Worm (Caenorhabditis elegans): ENCODE data around the gene rin-1.
"Not testable (repeated sequence)": the region's sequence is repeated elsewhere in the genome, so short reads cannot be mapped to it uniquely, and the experiment has no call there.

Gene rin-1

DNA sequence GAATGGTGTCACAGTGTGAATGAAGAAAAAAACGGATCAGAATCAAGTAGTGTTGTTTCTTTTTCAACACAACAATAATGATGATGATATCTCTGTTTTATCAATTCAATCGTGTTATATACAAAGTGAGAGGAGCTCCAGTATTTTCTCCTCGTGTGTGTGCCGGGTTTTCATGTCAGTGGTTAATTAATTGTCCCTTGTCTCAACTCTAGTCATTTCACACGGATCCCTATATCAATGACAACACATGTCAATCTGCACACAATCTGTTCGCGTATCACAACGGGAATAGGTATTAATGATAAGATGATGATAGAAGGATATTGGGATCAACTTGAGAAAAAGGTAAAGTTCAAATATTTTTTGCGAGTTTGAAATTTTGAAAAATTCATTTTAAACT, 15.0 kb downstream of the rin-1 start:
- TF ChIP-seq W03F9.2 (tag; optimal IDR thresholded peaks at IDR 0.05) (no peak), dao-5 (tag; optimal IDR thresholded peaks at IDR 0.05) (no peak), him-1 (tag; optimal IDR thresholded peaks at IDR 0.05) (no peak)

DNA sequence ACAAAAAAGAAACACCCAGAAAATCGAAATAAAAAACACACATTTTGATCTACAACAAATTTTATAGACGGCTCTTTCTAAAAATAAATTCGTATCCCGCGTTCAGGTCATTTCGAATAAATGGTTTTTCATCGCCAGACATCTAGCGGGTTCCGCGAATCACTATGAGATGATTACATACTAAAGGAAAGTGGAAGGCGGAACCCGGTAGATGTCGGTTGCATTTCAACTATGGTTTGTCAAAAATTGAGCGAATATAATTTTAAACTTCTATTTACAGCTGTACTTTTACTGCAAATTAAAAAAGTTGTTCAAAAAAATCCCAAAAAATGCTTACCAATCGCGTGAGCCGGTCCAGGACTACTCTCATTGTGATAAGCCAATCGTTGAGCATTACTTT, 17.5 kb downstream of the rin-1 start:
- TF ChIP-seq him-1 (tag; optimal IDR thresholded peaks at IDR 0.05) (no peak), W03F9.2 (tag; optimal IDR thresholded peaks at IDR 0.05) (no peak), dao-5 (tag; optimal IDR thresholded peaks at IDR 0.05) (no peak)

DNA sequence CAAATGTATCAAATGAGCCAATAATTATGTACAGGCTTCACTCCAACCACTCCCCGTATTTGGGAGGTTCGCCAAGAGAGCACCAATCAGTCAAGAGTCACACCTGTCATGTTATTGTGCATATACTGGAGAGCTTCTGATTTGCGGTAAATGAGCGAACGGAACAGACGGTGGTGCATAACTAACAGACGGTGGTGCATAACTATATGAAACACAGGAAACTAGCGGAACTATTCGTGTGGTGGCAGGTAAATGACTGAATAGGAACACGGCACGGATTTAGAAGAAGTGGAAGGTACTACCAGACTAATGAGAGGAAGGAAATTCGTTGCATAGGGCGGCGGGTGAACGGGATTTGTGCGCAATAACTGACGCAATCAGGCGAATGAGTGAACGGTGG, 22.4 kb downstream of the rin-1 start:
- TF ChIP-seq W03F9.2 (tag; optimal IDR thresholded peaks at IDR 0.05) (no peak), him-1 (tag; optimal IDR thresholded peaks at IDR 0.05) (no peak), dao-5 (tag; optimal IDR thresholded peaks at IDR 0.05) (no peak)

DNA sequence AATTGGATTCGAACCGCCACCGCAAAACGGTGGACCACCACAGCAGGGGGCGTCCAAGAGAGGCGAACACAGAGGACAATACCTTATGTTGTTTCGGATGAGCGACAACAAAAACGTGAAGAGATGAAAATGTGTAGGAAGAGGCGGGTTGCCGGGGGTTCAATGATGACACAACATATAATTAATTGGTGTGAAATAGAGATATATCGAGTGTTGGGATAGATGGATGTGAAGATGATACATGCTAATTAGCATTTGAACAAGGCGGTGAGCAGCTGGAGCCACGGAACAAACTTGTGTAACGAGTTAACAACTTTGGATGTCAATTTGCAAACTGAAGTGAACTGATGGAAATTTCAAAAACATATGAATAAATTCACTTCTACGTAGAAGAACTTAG, 23.1 kb downstream of the rin-1 start:
- no peak for TF ChIP-seq W03F9.2 (tag; optimal IDR thresholded peaks at IDR 0.05)
- TF ChIP-seq dao-5 (tag; optimal IDR thresholded peaks at IDR 0.05), result no peak
- no peak for TF ChIP-seq him-1 (tag; optimal IDR thresholded peaks at IDR 0.05)

DNA sequence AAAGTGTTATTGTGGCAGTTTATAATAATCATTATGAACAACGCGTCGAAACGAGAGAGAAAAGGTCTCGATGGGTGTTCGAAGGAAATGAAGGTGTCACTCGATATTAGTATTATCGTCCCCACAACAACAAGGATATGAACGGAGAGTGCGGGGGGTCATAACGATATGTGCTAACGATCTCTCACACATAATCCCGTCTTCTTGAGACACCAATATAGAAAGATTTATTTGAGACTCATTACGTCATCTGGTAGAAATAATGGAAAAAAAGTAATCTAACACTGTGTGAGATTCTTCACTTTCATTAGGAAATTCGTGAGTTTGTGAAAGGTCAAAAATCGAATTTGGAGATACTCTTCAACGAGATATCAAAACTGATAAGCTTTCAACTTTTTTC, 23.7 kb downstream of the rin-1 start:
- TF ChIP-seq W03F9.2 (tag; optimal IDR thresholded peaks at IDR 0.05) (no peak), him-1 (tag; optimal IDR thresholded peaks at IDR 0.05) (no peak), dao-5 (tag; optimal IDR thresholded peaks at IDR 0.05) (no peak)

DNA sequence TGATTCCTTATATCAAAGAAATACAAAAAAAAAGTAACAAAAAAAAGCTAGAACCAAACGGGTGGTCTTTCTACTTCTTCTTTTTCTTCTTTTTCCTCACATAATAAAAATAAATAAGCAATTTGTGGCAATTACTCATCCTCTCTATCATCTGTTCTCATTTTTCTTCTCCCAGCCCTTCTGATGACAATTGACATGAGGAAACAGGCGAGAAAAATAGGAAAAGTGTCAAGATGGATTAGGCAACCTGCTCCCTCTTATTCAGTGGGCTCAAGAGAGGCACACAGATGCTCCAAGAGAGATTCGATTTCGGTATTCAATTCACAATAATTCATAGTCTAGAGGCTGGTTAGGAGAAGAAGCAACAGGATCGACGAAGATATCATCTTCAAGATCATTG, 24.6 kb downstream of the rin-1 start:
- TF ChIP-seq him-1 (tag; optimal IDR thresholded peaks at IDR 0.05), result no peak
- no peak for TF ChIP-seq W03F9.2 (tag; optimal IDR thresholded peaks at IDR 0.05)
- no peak for TF ChIP-seq dao-5 (tag; optimal IDR thresholded peaks at IDR 0.05)

DNA sequence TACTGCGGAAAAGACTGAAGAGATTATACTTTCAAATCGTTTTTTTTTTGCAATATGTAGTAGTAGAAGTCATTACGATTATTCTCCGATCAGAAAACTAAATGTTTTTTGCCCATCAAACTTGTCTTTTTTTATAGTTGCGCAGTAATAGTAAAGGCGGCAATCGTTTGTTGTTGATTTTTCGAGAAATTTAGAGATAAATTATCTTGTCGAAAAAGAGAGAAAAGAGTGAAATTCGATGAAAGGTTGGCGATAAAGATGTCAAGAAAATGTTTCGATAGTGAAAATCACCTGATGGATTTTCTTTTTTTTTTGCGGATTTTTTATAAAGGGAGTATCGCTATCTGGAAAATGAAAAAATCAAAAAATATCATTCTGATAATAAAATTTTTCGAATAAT, 26.9 kb downstream of the rin-1 start:
- no peak for TF ChIP-seq dao-5 (tag; optimal IDR thresholded peaks at IDR 0.05)
- TF ChIP-seq him-1 (tag; optimal IDR thresholded peaks at IDR 0.05), result no peak
- TF ChIP-seq W03F9.2 (tag; optimal IDR thresholded peaks at IDR 0.05), result no peak

DNA sequence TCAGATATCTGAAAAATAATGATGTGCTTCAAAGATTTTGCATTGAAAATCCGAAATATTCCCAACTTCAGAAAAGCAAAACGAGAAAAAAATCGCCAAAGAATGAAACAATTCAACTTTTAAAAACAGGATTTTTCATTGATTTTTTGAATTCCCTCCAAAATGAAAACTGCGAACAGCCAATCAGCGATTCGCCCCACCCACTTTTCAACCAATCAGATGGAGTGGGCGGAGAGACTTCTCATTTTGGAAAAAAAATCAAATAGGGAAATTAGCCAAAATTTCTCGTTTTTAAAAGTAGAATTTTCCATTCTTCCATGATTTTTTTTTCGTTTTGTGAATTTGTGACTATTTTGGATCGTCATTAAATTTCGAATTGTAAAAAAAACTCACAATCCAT, 30.6 kb downstream of the rin-1 start:
- TF ChIP-seq W03F9.2 (tag; optimal IDR thresholded peaks at IDR 0.05), result no peak
- TF ChIP-seq dao-5 (tag; optimal IDR thresholded peaks at IDR 0.05), result no peak
- no peak for TF ChIP-seq him-1 (tag; optimal IDR thresholded peaks at IDR 0.05)

DNA sequence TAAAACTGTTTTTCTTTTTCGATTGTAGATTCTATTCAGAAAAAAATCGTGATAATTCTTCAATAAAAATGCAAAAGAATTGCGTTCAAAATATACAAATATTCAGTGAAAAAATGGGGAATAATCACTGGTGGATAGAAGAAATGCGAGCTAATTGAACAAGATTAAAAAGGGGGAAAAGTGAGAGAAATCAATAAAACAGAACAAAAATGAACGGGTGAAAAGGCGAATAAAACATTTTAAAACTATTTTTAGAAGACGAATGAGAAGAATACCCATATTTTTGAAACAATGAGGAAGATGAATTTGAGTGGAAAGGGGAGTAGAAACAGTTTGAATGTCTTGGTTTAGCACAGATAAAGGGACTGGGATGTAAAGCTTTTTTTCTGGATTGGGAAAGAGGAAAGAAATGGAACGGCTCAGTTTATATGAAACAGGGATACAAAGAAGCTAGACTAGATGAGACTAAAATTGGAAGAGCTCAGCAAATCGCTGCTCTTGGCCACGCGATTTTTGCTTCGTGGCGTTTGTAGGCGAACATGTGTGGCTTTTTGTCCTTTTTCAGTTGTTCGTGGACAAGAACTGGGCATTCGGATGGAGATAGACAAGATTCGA, 31.1 kb downstream of the rin-1 start, which contains the start of gene Y50E8A.12:
TSS of gene Y50E8A.12 (minus strand) at position 51 of the 615 bp plus-strand sequence.
- TF ChIP-seq W03F9.2 (tag; optimal IDR thresholded peaks at IDR 0.05), result no peak
- no peak for TF ChIP-seq dao-5 (tag; optimal IDR thresholded peaks at IDR 0.05)
- no peak for TF ChIP-seq him-1 (tag; optimal IDR thresholded peaks at IDR 0.05)

DNA sequence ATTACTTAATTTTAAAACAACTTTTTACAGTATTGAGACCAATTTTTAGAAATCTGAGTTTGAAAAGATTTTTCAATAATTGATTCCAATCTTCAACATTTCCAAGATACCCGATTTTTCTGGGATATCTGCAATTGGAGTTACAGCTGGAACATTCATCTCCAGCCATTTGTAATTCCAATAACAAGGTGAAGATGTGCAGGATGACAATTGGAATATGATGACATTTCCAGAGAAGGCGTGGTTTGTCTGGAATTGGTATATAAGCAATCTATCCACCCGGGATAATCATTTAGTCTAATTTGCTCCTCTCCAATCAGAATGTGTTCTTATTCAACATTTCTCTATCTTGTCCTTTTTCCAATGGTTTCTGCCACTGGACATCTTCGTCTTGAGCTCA, 34.3 kb downstream of the rin-1 start, which contains the start of gene Y50E8A.11:
TSS of gene Y50E8A.11 (plus strand) at position 301 of the 400 bp plus-strand sequence.
- TF ChIP-seq him-1 (tag; optimal IDR thresholded peaks at IDR 0.05), result no peak
- no peak for TF ChIP-seq W03F9.2 (tag; optimal IDR thresholded peaks at IDR 0.05)
- TF ChIP-seq dao-5 (tag; optimal IDR thresholded peaks at IDR 0.05), result no peak

DNA sequence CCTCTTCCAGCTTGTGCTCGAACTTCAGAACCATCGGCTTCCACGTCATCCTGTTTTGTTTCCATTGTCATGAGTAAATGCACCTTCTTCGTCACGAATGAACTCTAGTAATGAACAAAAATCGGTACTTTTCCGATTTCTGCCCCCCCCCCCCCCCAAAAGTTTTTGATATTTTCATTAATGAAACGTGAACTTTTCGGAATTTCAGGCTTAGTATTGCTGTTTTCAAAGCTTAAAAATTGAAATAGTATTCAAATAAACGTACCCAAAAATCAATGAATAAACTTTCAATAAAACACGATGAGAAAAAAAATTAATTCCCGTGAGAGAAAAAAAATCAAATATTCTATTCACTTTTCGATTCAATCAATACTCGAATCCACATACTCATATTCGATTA, 35.8 kb downstream of the rin-1 start, which contains the start of the genes scrm-7 and Y50E8A.10:
TSS of gene scrm-7 (minus strand) at position 101 of the 400 bp plus-strand sequence.
TSS of gene Y50E8A.10 (plus strand) at position 353 of the 400 bp plus-strand sequence.
- no peak for TF ChIP-seq dao-5 (tag; optimal IDR thresholded peaks at IDR 0.05)
- TF ChIP-seq him-1 (tag; optimal IDR thresholded peaks at IDR 0.05), result no peak
- TF ChIP-seq W03F9.2 (tag; optimal IDR thresholded peaks at IDR 0.05), result no peak

DNA sequence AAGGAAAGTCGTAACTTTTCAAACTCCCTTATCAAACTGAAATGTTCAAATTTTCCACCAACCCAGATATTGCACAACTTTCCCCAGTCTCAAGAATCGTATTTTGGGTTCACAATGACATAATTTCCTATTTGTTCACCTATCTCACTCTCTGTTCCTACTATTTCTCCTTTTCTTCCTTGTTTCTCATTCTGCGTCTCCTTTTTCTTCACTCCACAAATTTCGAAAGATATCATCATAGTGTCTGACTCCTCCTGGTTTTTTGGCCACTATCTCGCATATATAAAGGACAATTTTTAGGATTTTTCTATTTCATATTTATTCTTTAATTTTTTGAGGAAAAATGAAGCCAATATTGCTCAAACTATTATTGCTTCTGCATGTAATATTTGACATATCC, 42.4 kb downstream of the rin-1 start, which contains the start of gene haf-7:
TSS of gene haf-7 (plus strand) at position 211 of the 400 bp plus-strand sequence.
- TF ChIP-seq dao-5 (tag; optimal IDR thresholded peaks at IDR 0.05), result no peak
- TF ChIP-seq W03F9.2 (tag; optimal IDR thresholded peaks at IDR 0.05), result no peak
- TF ChIP-seq him-1 (tag; optimal IDR thresholded peaks at IDR 0.05), result no peak

DNA sequence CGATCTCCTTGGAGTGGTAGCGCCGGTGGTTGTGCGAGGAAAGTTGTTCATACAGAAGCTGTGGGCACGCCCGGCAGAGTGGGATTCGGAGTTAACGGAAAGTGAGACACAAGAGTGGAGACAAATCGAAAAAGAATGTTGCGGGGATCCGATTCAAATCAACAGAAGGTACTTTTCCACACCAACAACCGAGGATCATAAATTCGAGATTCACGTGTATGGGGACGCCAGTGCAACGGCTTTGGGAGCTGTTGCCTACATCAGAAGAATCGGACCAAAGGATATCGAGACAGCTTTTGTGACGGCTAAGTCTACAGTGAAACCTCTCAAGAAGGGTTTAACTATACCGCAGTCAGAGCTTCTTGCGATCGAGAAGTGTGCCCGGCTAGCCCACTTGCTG, 51.8 kb downstream of the rin-1 start:
- TF ChIP-seq dao-5 (tag; optimal IDR thresholded peaks at IDR 0.05) (no peak), W03F9.2 (tag; optimal IDR thresholded peaks at IDR 0.05) (no peak), him-1 (tag; optimal IDR thresholded peaks at IDR 0.05) (no peak)

DNA sequence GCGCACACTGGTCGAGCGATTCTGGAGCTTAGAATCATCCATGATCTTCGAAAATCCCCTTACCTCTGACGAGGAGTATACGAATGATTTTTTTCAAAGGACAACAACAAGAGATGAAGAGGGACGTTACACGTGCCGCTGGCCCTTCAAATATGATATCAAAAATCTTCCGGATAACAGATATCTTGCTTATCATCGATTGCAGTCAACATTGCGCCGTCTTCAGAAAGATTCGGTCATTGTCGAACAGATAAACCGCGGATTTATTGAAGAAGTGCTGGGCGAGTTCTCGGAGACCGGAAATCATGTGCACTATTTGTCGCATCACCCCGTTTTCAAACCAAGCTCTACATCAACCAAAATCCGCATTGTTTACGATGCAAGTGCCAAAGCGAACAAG, 52.8 kb downstream of the rin-1 start:
- no peak for TF ChIP-seq him-1 (tag; optimal IDR thresholded peaks at IDR 0.05)
- TF ChIP-seq W03F9.2 (tag; optimal IDR thresholded peaks at IDR 0.05), result no peak
- no peak for TF ChIP-seq dao-5 (tag; optimal IDR thresholded peaks at IDR 0.05)

DNA sequence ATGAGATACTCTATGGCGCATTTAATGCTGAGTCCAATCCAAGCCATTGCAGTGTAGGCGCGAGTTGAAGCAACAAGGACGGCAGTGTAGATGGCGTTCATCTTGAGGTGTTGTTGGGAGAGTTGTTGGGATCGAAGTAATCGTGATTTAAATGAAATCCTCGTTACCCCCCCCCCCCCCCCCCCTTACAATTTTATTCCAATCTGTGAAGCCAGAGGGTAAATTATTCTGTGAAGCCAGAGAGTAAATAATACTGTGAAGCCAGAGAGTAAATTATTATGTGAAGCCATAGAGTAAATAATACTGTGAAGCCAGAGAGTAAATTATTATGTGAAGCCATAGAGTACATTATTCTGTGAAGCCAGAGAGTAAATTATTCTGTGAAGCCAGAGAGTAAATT, 65.0 kb downstream of the rin-1 start, which contains the start of gene nspa-10:
TSS of gene nspa-10 (minus strand) at position 101 of the 400 bp plus-strand sequence.
- not testable (repeated sequence) for TF ChIP-seq him-1, dao-5, W03F9.2 (tag; optimal IDR thresholded peaks at IDR 0.05)
